Worm (Caenorhabditis elegans) whole organism, young adult: ENCODE data around the gene F41B5.12.

Experiments
- C06A6.2 ChIP-seq: fragments of 200-800 bp; sonication (Bioruptor generic); conservative IDR thresholded peaks from 2 replicates; pipeline ENCODE4 v1.3.6; 2022; ENCODE audit warnings: missing genetic modification characterization, missing compliant biosample characterization
- C17E4.6 ChIP-seq: fragments of 200-800 bp; sonication (Bioruptor generic); IDR thresholded peaks from 2 replicates; pipeline ENCODE4 v1.3.6; 2022; ENCODE audit warnings: missing genetic modification reagents, missing genetic modification characterization, missing compliant biosample characterization
- D2030.7 ChIP-seq: fragments of 200-800 bp; sonication (Bioruptor generic); IDR thresholded peaks from 2 replicates; pipeline ENCODE4 v1.3.6; 2022; ENCODE audit warnings: missing genetic modification reagents, missing genetic modification characterization, missing compliant biosample characterization
- F10E7.11 ChIP-seq: sonication (generic microtip); optimal IDR thresholded peaks from 2 replicates; lab custom pipeline; 2017; ENCODE audit warnings: mild to moderate bottlenecking, missing genetic modification characterization, moderate library complexity, missing compliant biosample characterization
- F22D6.2 ChIP-seq: sonication (generic microtip); optimal IDR thresholded peaks from 2 replicates; lab custom pipeline; 2016; ENCODE audit warnings: mild to moderate bottlenecking, missing genetic modification characterization, missing compliant biosample characterization
- F23B12.7 ChIP-seq: sonication (generic microtip); optimal IDR thresholded peaks from 2 replicates; lab custom pipeline; 2017; ENCODE audit warnings: missing genetic modification characterization, mild to moderate bottlenecking, missing compliant biosample characterization, antibody characterized with exemption, moderate library complexity; ENCODE audit not compliant: insufficient read depth
- F33H1.4 ChIP-seq: fragments of 200-800 bp; sonication (Bioruptor generic); IDR thresholded peaks from 2 replicates; pipeline ENCODE4 v1.3.6; 2022; ENCODE audit warnings: missing genetic modification reagents, missing genetic modification characterization, missing compliant biosample characterization
- F37B4.10 ChIP-seq: fragments of 200-800 bp; sonication (Bioruptor generic); IDR thresholded peaks from 2 replicates; pipeline ENCODE4 v1.3.6; 2022; ENCODE audit warnings: missing genetic modification characterization, missing compliant biosample characterization
- F39B2.1 ChIP-seq: fragments of 200-800 bp; sonication (Bioruptor generic); IDR thresholded peaks from 2 replicates; pipeline ENCODE4 v1.3.6; 2022; ENCODE audit warnings: missing genetic modification reagents, missing genetic modification characterization, missing compliant biosample characterization
- F52B5.7 ChIP-seq: sonication (generic microtip); optimal IDR thresholded peaks from 2 replicates; lab custom pipeline; 2016; ENCODE audit warnings: mild to moderate bottlenecking, missing genetic modification characterization, missing compliant biosample characterization
- F55B11.4 ChIP-seq: sonication (generic microtip); optimal IDR thresholded peaks from 2 replicates; lab custom pipeline; 2016; ENCODE audit warnings: missing compliant biosample characterization, missing genetic modification characterization, borderline replicate concordance; ENCODE audit not compliant: insufficient read depth
- K11D2.4 ChIP-seq: fragments of 200-800 bp; sonication (Bioruptor generic); IDR thresholded peaks from 2 replicates; pipeline ENCODE4 v1.3.6; 2022; ENCODE audit warnings: missing genetic modification reagents, missing genetic modification characterization, missing compliant biosample characterization
- Y67H2A.10 ChIP-seq: fragments of 200-800 bp; sonication (Bioruptor generic); conservative IDR thresholded peaks from 2 replicates; pipeline ENCODE4 v1.3.6; 2022; ENCODE audit warnings: missing genetic modification reagents, missing genetic modification characterization, missing compliant biosample characterization
- ZK185.1 ChIP-seq: sonication (generic microtip); optimal IDR thresholded peaks from 2 replicates; lab custom pipeline; 2016; ENCODE audit warnings: mild to moderate bottlenecking, missing genetic modification characterization, missing compliant biosample characterization; ENCODE audit not compliant: poor library complexity, severe bottlenecking
- akir-1 ChIP-seq: fragments of 200-800 bp; sonication (Bioruptor generic); optimal IDR thresholded peaks from 2 replicates; lab custom pipeline; 2018; ENCODE audit warnings: mild to moderate bottlenecking, missing genetic modification characterization, moderate library complexity, missing compliant biosample characterization
- ama-1 ChIP-seq, 3 experiments: fragments of 150-350 bp in 1 of 3; sonication (generic microtip) in 2 of 3; optimal IDR thresholded peaks; 2 replicates each; lab custom pipeline; 2014 to 2018; ENCODE audit warnings: missing biosample characterization in 2 of 3, missing genetic modification characterization in 2 of 3, missing genetic modification reagents in 2 of 3
- atf-7 ChIP-seq: sonication (generic microtip); optimal IDR thresholded peaks from 2 replicates; lab custom pipeline; 2017; ENCODE audit warnings: mild to moderate bottlenecking, missing genetic modification characterization, missing compliant biosample characterization
- attf-5 ChIP-seq: fragments of 200-800 bp; sonication (Bioruptor generic); optimal IDR thresholded peaks from 2 replicates; lab custom pipeline; 2018; ENCODE audit warnings: mild to moderate bottlenecking, missing genetic modification characterization, missing compliant biosample characterization
- ccch-3 ChIP-seq: fragments of 200-800 bp; sonication (Bioruptor generic); optimal IDR thresholded peaks from 2 replicates; lab custom pipeline; 2018; ENCODE audit warnings: mild to moderate bottlenecking, missing genetic modification characterization, missing compliant biosample characterization
- ceh-27 ChIP-seq: fragments of 200-800 bp; sonication (Bioruptor generic); optimal IDR thresholded peaks from 2 replicates; lab custom pipeline; 2018; ENCODE audit warnings: mild to moderate bottlenecking, missing genetic modification characterization, moderate library complexity, missing compliant biosample characterization
- ceh-79 ChIP-seq: sonication (generic microtip); optimal IDR thresholded peaks from 2 replicates; lab custom pipeline; 2017; ENCODE audit warnings: mild to moderate bottlenecking, missing genetic modification characterization, missing compliant biosample characterization
- dox-1 ChIP-seq: fragments of 200-800 bp; sonication (Bioruptor generic); IDR thresholded peaks from 2 replicates; pipeline ENCODE4 v1.3.6; 2022; ENCODE audit warnings: missing genetic modification reagents, missing genetic modification characterization, missing compliant biosample characterization
- egl-18 ChIP-seq: fragments of 200-800 bp; sonication (Bioruptor generic); IDR thresholded peaks from 2 replicates; pipeline ENCODE4 v1.3.6; 2022; ENCODE audit warnings: missing genetic modification reagents, missing genetic modification characterization, missing compliant biosample characterization
- him-1 ChIP-seq: sonication (generic microtip); optimal IDR thresholded peaks from 2 replicates; lab custom pipeline; 2016; ENCODE audit warnings: missing genotype, missing genetic modification reagents, missing genetic modification characterization, missing compliant biosample characterization
- hmg-1.2 ChIP-seq: fragments of 200-800 bp; sonication (Bioruptor generic); IDR thresholded peaks from 2 replicates; pipeline ENCODE4 v1.3.6; 2022; ENCODE audit warnings: missing genetic modification reagents, missing genetic modification characterization, missing compliant biosample characterization
- let-607 ChIP-seq, 2 experiments: fragments of 200-800 bp in 1 of 2; sonication (Bioruptor generic) in 1 of 2; sonication (generic microtip) in 1 of 2; optimal IDR thresholded peaks; 2 replicates each; lab custom pipeline; 2016 to 2018; ENCODE audit warnings: mild to moderate bottlenecking in 2 of 2, missing compliant biosample characterization in 2 of 2, missing genetic modification characterization in 2 of 2, moderate library complexity in 2 of 2, missing genotype in 1 of 2
- lin-54 ChIP-seq: fragments of 200-800 bp; sonication (Bioruptor generic); optimal IDR thresholded peaks from 2 replicates; lab custom pipeline; 2018; ENCODE audit warnings: mild to moderate bottlenecking, missing genetic modification characterization, missing compliant biosample characterization
- madf-6 ChIP-seq: fragments of 200-800 bp; sonication (Bioruptor generic); IDR thresholded peaks from 2 replicates; pipeline ENCODE4 v1.3.6; 2022; ENCODE audit warnings: missing genetic modification reagents, missing genetic modification characterization, missing compliant biosample characterization
- mcd-1 ChIP-seq: fragments of 200-800 bp; sonication (Bioruptor generic); IDR thresholded peaks from 2 replicates; pipeline ENCODE4 v1.3.6; 2022; ENCODE audit warnings: missing genetic modification reagents, missing genetic modification characterization, missing compliant biosample characterization
- mes-4 ChIP-seq: sonication (generic microtip); optimal IDR thresholded peaks from 2 replicates; lab custom pipeline; 2016; ENCODE audit warnings: missing genotype, missing genetic modification characterization, missing compliant biosample characterization
- nfyb-1 ChIP-seq: fragments of 200-800 bp; sonication (Bioruptor generic); IDR thresholded peaks from 2 replicates; pipeline ENCODE4 v1.3.6; 2022; ENCODE audit warnings: missing genetic modification reagents, missing genetic modification characterization, missing compliant biosample characterization
- pbrm-1 ChIP-seq: fragments of 200-800 bp; sonication (Bioruptor generic); IDR thresholded peaks from 2 replicates; pipeline ENCODE4 v1.3.6; 2022; ENCODE audit warnings: missing genetic modification reagents, missing genetic modification characterization, missing compliant biosample characterization
- pha-4 ChIP-seq: fragments of 150-350 bp; sonication (generic microtip); optimal IDR thresholded peaks from 2 replicates; lab custom pipeline; 2014; ENCODE audit warnings: missing biosample characterization, missing genetic modification reagents, missing genetic modification characterization
- repo-1 ChIP-seq: sonication (generic microtip); optimal IDR thresholded peaks from 2 replicates; lab custom pipeline; 2017; ENCODE audit warnings: mild to moderate bottlenecking, missing genetic modification characterization, missing compliant biosample characterization
- snpc-4 ChIP-seq, 5 experiments: fragments of 150-350 bp in 1 of 5; sonication (generic microtip) in 4 of 5; optimal IDR thresholded peaks; 2 replicates each; lab custom pipeline; 2014 to 2018; ENCODE audit warnings: missing genetic modification characterization in 5 of 5, missing biosample characterization in 3 of 5, antibody characterized with exemption in 2 of 5, mild to moderate bottlenecking in 2 of 5, missing compliant biosample characterization in 2 of 5, missing genotype in 2 of 5, moderate library complexity in 2 of 5, missing genetic modification reagents in 1 of 5
- somi-1 ChIP-seq: fragments of 200-800 bp; sonication (Bioruptor generic); optimal IDR thresholded peaks from 2 replicates; lab custom pipeline; 2018; ENCODE audit warnings: mild to moderate bottlenecking, missing genetic modification characterization, missing compliant biosample characterization
- zfh-2 ChIP-seq: fragments of 200-800 bp; sonication (Bioruptor generic); conservative IDR thresholded peaks from 2 replicates; pipeline ENCODE4 v1.3.6; 2022; ENCODE audit warnings: missing genetic modification reagents, missing genetic modification characterization, missing compliant biosample characterization
- ztf-22 ChIP-seq: fragments of 200-800 bp; sonication (Bioruptor generic); optimal IDR thresholded peaks from 2 replicates; lab custom pipeline; 2018; ENCODE audit warnings: mild to moderate bottlenecking, missing genetic modification characterization, moderate library complexity, missing compliant biosample characterization
- ztf-25 ChIP-seq: fragments of 200-800 bp; sonication (Bioruptor generic); IDR thresholded peaks from 2 replicates; pipeline ENCODE4 v1.3.6; 2022; ENCODE audit warnings: missing genetic modification reagents, missing genetic modification characterization, missing compliant biosample characterization
- ztf-28 ChIP-seq: fragments of 200-800 bp; sonication (Bioruptor generic); IDR thresholded peaks from 2 replicates; pipeline ENCODE4 v1.3.6; 2022; ENCODE audit warnings: missing genetic modification reagents, missing genetic modification characterization, missing compliant biosample characterization

Gene F41B5.12

DNA sequence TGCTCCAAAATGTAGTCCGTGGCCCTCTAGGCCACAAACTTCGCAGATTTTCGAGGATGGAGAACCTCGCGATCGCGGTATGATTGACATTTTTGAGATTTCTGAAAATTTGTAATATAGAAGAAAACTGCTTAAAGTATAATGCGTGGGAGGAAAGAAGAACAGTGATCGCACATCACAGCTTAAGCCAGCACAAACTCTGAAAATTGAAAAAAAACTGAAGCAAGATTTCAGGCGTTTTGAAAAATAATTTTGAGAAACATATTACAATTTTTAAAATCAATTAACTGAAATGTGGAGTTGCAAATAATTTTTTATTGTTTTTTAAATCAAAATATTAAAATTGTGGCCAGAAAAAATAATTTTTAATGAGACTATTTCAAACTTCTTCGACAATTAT is 6.2 kb downstream of the F41B5.12 start, which contains the start of gene nhr-275 (continued):
- TF ChIP-seq C06A6.2 (GFP tag; lab: Robert Waterston, UW) (no peak), akir-1 (GFP tag; lab: Kevin White, UChicago) (no peak), Y67H2A.10 (GFP tag; lab: Robert Waterston, UW) (no peak), F52B5.7 (tag; lab: Kevin White, UChicago) (no peak)

DNA sequence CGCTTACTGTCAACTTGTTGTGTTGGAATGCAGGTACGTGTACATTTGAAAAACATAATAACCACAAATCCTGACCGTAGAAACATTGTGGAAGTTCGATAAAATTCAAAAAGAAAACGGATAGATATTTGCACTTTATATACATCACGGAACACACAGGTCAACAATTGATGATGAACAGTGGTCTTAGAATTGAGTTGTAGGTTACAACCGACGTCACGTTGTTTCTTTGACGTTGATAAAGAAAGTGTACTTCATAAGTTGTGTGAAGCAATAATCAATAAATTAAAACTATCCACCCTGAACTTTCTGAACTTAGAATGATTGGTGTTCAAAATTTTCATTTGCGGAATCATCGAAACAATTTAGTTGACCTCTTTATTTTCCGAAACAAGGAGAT is 11.0 kb downstream of the F41B5.12 start, which contains the start of gene Y5H2A.1:
Gene Y5H2A.1 (minus strand): TSS at position 101 of the 400 bp plus-strand sequence.
- TF ChIP-seq F37B4.10 (GFP tag; lab: Robert Waterston, UW): no peak
- TF ChIP-seq F55B11.4 (tag; lab: Kevin White, UChicago): no peak
- no peak for TF ChIP-seq let-607 (tag; optimal IDR thresholded peaks at IDR 0.05; lab: Kevin White, UChicago)
- TF ChIP-seq atf-7: no peak
- no peak for TF ChIP-seq ama-1 (optimal IDR thresholded peaks at IDR 0.05; lab: Kevin White, UChicago)
- TF ChIP-seq ama-1 (GFP tag; optimal IDR thresholded peaks at IDR 0.05; lab: Kevin White, UChicago): no peak
- TF ChIP-seq akir-1 (GFP tag; lab: Kevin White, UChicago): no peak
- no peak for TF ChIP-seq nfyb-1
- TF ChIP-seq K11D2.4 (GFP tag; lab: Robert Waterston, UW): no peak
- TF ChIP-seq repo-1: no peak
- TF ChIP-seq lin-54 (GFP tag; lab: Kevin White, UChicago): no peak
- TF ChIP-seq, all 124 proteins: peak for 0

DNA sequence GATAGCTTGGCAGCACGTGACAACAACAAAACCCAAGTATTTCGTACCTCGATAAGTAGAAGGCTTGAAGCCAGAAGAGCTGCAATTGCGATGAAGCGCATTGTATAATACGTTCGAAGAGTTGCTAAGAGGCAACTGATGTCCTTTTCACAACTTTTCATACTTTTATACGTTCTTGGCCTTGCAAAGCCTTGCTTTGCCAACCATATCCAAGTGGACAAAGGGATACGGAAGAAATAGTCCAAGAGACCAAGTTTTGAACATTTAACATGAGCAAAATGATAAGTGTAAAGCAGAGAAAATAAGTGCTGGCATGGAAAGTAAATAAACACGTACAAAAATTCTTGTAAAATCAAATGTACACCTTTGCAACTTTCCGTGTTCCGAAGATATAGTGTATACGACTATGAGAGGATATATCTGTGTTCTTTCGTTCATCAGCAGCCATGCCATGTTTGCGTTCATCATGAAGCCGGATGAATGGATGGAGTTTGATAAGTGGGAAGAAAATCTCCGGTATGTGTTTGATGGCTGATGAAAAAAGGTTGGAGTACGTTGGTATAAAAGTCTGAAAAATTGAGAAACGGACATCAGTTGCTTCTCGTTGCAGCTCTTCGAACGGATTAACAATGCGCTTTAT is 13.6 kb downstream of the F41B5.12 start, which contains the start of the genes Y5H2A.4 and abu-4:
Gene Y5H2A.4 (minus strand): TSS at position 101 of the 640 bp plus-strand sequence.
Gene abu-4 (plus strand): TSS at position 590 of the 640 bp plus-strand sequence.
- TF ChIP-seq zfh-2: no peak
- TF ChIP-seq ZK185.1 (tag; lab: Kevin White, UChicago): no peak
- no peak for TF ChIP-seq F39B2.1 (GFP tag; lab: Robert Waterston, UW)
- no peak for TF ChIP-seq F55B11.4 (tag; lab: Kevin White, UChicago)
- no peak for TF ChIP-seq F10E7.11 (tag; lab: Kevin White, UChicago)
- no peak for TF ChIP-seq ceh-79
- TF ChIP-seq pbrm-1 (GFP tag; lab: Robert Waterston, UW): no peak
- no peak for TF ChIP-seq madf-6 (GFP tag; lab: Robert Waterston, UW)

DNA sequence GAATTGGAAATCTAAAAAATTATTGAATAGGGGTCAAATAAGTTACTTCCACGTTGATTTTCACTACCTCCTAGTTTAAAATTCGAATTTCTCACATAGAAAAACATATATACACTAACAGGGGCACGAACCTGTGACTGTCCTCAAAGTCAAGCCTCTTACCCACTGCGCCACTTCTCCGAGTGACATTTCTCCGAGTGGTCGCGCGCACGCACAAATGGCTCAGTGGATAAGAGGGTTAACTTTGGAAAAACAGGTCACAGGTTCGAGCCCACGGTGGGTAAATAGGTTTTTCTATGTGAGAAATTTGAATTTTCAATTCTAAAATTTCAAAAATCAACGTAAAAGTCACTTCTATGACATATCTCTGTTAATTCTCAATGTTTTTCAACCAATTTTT is 16.5 kb downstream of the F41B5.12 start:
- TF ChIP-seq attf-5 (GFP tag; lab: Kevin White, UChicago) (no peak), mcd-1 (GFP tag; lab: Robert Waterston, UW) (0 out of 2 replicates have a peak, but pooled peaks have one; percentile 29), mes-4 (tag; lab: Kevin White, UChicago) (no peak), F22D6.2 (tag; lab: Kevin White, UChicago) (no peak), ztf-22 (GFP tag; lab: Kevin White, UChicago) (no peak), C17E4.6 (GFP tag; lab: Robert Waterston, UW) (no peak), F23B12.7 (tag; lab: Kevin White, UChicago) (no peak), snpc-4 (GFP tag; optimal IDR thresholded peaks at IDR 0.05; lab: Kevin White, UChicago) (no peak), snpc-4 (tag; optimal IDR thresholded peaks at IDR 0.05; lab: Kevin White, UChicago) (peak in 1 of 4 experiments; percentile 44), madf-6 (GFP tag; lab: Robert Waterston, UW) (no peak), ztf-28 (GFP tag; lab: Robert Waterston, UW) (no peak), egl-18 (GFP tag; lab: Robert Waterston, UW) (no peak), somi-1 (GFP tag; lab: Kevin White, UChicago) (no peak), ccch-3 (GFP tag; lab: Kevin White, UChicago) (no peak), him-1 (no peak), Y67H2A.10 (GFP tag; lab: Robert Waterston, UW) (no peak), dox-1 (peak; percentile 26; the same call in 1 of the 2 replicates), pha-4 (tag; lab: Kevin White, UChicago) (no peak), hmg-1.2 (GFP tag; lab: Robert Waterston, UW) (peak; percentile 10; the same call in 1 of the 2 replicates), ztf-25 (GFP tag; lab: Robert Waterston, UW) (no peak), F37B4.10 (GFP tag; lab: Robert Waterston, UW) (no peak), atf-7 (no peak), D2030.7 (GFP tag; lab: Robert Waterston, UW) (peak; percentile 21; the same call in 1 of the 2 replicates), F33H1.4 (GFP tag; lab: Robert Waterston, UW) (no peak), ceh-27 (GFP tag; lab: Kevin White, UChicago) (no peak)
